Fruit fly (Drosophila melanogaster): Measurements from ENCODE around the gene chm.

chm gene

dm6 chr2L:7395813-7396212, 16.4 kb upstream of the chm start:
- no peak for TF ChIP-seq Dif (GFP tag; optimal IDR thresholded peaks at IDR 0.05; ENCODE audit: partially characterized antibody)
- peak; percentile 39 for TF ChIP-seq h (GFP tag; optimal IDR thresholded peaks at IDR 0.05)
- no peak for TF ChIP-seq dl (GFP tag; optimal IDR thresholded peaks at IDR 0.05; ENCODE audit: insufficient read depth in 1 of 2, partially characterized antibody in 2 of 2)
- no peak for TF ChIP-seq Myc (optimal IDR thresholded peaks at IDR 0.05)
- TF ChIP-seq usp (GFP tag; optimal IDR thresholded peaks at IDR 0.05), result no peak
- TF ChIP-seq fru (GFP tag; optimal IDR thresholded peaks at IDR 0.05), result peak; percentile 33
- TF ChIP-seq Vsx2 (GFP tag; optimal IDR thresholded peaks at IDR 0.05; ENCODE audit: partially characterized antibody), result no peak
- no peak for TF ChIP-seq Mio (GFP tag; optimal IDR thresholded peaks at IDR 0.05)
- no peak for TF ChIP-seq tai (GFP tag; optimal IDR thresholded peaks at IDR 0.05)
- TF ChIP-seq dmrt93B (GFP tag; optimal IDR thresholded peaks at IDR 0.05), result no peak
- no peak for TF ChIP-seq Hr78 (GFP tag; optimal IDR thresholded peaks at IDR 0.05)
- no peak for TF ChIP-seq lola (GFP tag; optimal IDR thresholded peaks at IDR 0.05)
- TF ChIP-seq Hnf4 (GFP tag; optimal IDR thresholded peaks at IDR 0.05), result no peak
- TF ChIP-seq brk (GFP tag; optimal IDR thresholded peaks at IDR 0.05), result no peak
- TF ChIP-seq jim (GFP tag; optimal IDR thresholded peaks at IDR 0.05), result no peak
- TF ChIP-seq dsf (GFP tag; optimal IDR thresholded peaks at IDR 0.05; ENCODE audit: borderline replicate concordance), result no peak
- no peak for TF ChIP-seq Rel (GFP tag; optimal IDR thresholded peaks at IDR 0.05)
- no peak for TF ChIP-seq Rel (tag; optimal IDR thresholded peaks at IDR 0.05)
- no peak for TF ChIP-seq br (GFP tag; optimal IDR thresholded peaks at IDR 0.05)
- no peak for TF ChIP-seq woc (GFP tag; optimal IDR thresholded peaks at IDR 0.05)
- no peak for TF ChIP-seq Abd-B (GFP tag; optimal IDR thresholded peaks at IDR 0.05)
- TF ChIP-seq N (GFP tag; optimal IDR thresholded peaks at IDR 0.05), result no peak
- TF ChIP-seq sv (GFP tag; optimal IDR thresholded peaks at IDR 0.05), result no peak
- peak; percentile 42 for TF ChIP-seq rgr (GFP tag; optimal IDR thresholded peaks at IDR 0.05)
- TF ChIP-seq HLH106 (tag; optimal IDR thresholded peaks at IDR 0.05), result peak; percentile 50
- TF ChIP-seq psq (GFP tag; optimal IDR thresholded peaks at IDR 0.05), result peak; percentile 14
- TF ChIP-seq Sp1 (GFP tag; optimal IDR thresholded peaks at IDR 0.05), result peak; percentile 30
- peak; percentile 38 for TF ChIP-seq OdsH (GFP tag; optimal IDR thresholded peaks at IDR 0.05)
- TF ChIP-seq foxo (GFP tag; optimal IDR thresholded peaks at IDR 0.05), result peak in 1 of 2 experiments; percentile 56
- TF ChIP-seq ey (GFP tag; optimal IDR thresholded peaks at IDR 0.05), result no peak
- no peak for TF ChIP-seq Hr83 (GFP tag; optimal IDR thresholded peaks at IDR 0.05; ENCODE audit: poor library complexity, severe bottlenecking)
- no peak for TF ChIP-seq Dfd (GFP tag; optimal IDR thresholded peaks at IDR 0.05)

dm6 chr2L:7396962-7397361, 15.3 kb upstream of the chm start:
- TF ChIP-seq dsf (GFP tag; optimal IDR thresholded peaks at IDR 0.05; ENCODE audit: borderline replicate concordance) (no peak), fru (GFP tag; optimal IDR thresholded peaks at IDR 0.05) (peak; percentile 84), Abd-B (GFP tag; optimal IDR thresholded peaks at IDR 0.05) (no peak), Hr83 (GFP tag; optimal IDR thresholded peaks at IDR 0.05; ENCODE audit: poor library complexity, severe bottlenecking) (no peak), GATAd (GFP tag; optimal IDR thresholded peaks at IDR 0.05) (no peak), OdsH (GFP tag; optimal IDR thresholded peaks at IDR 0.05) (peak; percentile 69), ey (GFP tag; optimal IDR thresholded peaks at IDR 0.05) (peak; percentile 74), Dif (GFP tag; optimal IDR thresholded peaks at IDR 0.05; ENCODE audit: partially characterized antibody) (no peak), Dfd (GFP tag; optimal IDR thresholded peaks at IDR 0.05) (no peak), sv (GFP tag; optimal IDR thresholded peaks at IDR 0.05) (peak; percentile 38), foxo (GFP tag; optimal IDR thresholded peaks at IDR 0.05) (peak in 1 of 2 experiments; percentile 82), Rel (GFP tag; optimal IDR thresholded peaks at IDR 0.05) (no peak), Rel (tag; optimal IDR thresholded peaks at IDR 0.05) (no peak), N (GFP tag; optimal IDR thresholded peaks at IDR 0.05) (no peak), jim (GFP tag; optimal IDR thresholded peaks at IDR 0.05) (no peak), sage (GFP tag; optimal IDR thresholded peaks at IDR 0.05) (no peak), CG32264 (GFP tag; optimal IDR thresholded peaks at IDR 0.05) (peak; percentile 27), CG9705 (GFP tag; optimal IDR thresholded peaks at IDR 0.05) (no peak), Hr78 (GFP tag; optimal IDR thresholded peaks at IDR 0.05) (no peak), psq (GFP tag; optimal IDR thresholded peaks at IDR 0.05) (peak; percentile 30), CrebA (GFP tag; optimal IDR thresholded peaks at IDR 0.05; ENCODE audit: borderline replicate concordance) (peak; percentile 29), dmrt93B (GFP tag; optimal IDR thresholded peaks at IDR 0.05) (peak; percentile 64), br (GFP tag; optimal IDR thresholded peaks at IDR 0.05) (peak; percentile 67), tai (GFP tag; optimal IDR thresholded peaks at IDR 0.05) (peak; percentile 12), Jra (GFP tag; optimal IDR thresholded peaks at IDR 0.05) (no peak), brk (GFP tag; optimal IDR thresholded peaks at IDR 0.05) (no peak), Myc (optimal IDR thresholded peaks at IDR 0.05) (no peak), pan (optimal IDR thresholded peaks at IDR 0.05) (no peak), Vsx2 (GFP tag; optimal IDR thresholded peaks at IDR 0.05; ENCODE audit: partially characterized antibody) (no peak), Sp1 (GFP tag; optimal IDR thresholded peaks at IDR 0.05) (peak; percentile 23), lola (GFP tag; optimal IDR thresholded peaks at IDR 0.05) (no peak), rgr (GFP tag; optimal IDR thresholded peaks at IDR 0.05) (peak; percentile 70), dl (GFP tag; optimal IDR thresholded peaks at IDR 0.05; ENCODE audit: insufficient read depth in 1 of 2, partially characterized antibody in 2 of 2) (no peak), Mio (GFP tag; optimal IDR thresholded peaks at IDR 0.05) (no peak), Hnf4 (GFP tag; optimal IDR thresholded peaks at IDR 0.05) (peak; percentile 57), usp (GFP tag; optimal IDR thresholded peaks at IDR 0.05) (no peak), HLH106 (tag; optimal IDR thresholded peaks at IDR 0.05) (peak; percentile 72), h (GFP tag; optimal IDR thresholded peaks at IDR 0.05) (peak; percentile 69), woc (GFP tag; optimal IDR thresholded peaks at IDR 0.05) (peak; percentile 14)

Measured in whole organism, wandering third instar larva.